Worm (Caenorhabditis elegans): ENCODE results near the gene hda-5.

The hda-5 gene

DNA sequence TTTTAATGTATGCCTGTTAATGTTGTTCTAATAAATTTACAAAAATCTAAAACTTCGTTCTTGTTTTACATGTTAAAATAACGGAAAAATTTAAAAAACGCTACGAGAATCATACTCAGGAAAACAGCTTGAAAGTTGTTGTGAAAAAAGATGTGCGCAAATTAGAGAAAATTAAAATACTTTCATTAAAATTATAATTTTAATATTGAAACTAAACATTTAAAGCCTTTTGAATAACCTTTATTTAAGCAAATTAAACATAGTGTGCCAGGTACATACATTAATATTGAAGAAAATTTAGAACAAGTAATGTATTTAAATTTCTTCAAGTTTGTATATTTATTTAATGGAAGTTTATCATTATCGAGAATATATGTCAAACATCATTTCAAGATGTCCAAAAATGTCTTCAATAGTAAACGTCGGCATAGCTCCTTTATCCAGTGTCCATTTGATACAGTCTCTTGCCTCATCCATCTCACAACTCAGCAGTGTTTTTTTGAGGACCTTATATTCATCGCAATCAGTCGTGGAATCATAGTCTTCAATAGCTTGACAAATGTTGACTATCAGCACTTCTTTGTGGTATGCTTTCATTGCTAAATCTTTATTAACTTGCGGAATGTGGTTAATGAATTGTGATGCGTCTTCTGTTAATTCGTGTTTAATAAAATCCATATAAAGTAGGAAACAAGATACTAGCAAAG is 36.9 kb upstream of the hda-5 start (continued):
- TF ChIP-seq peb-1 (tag; optimal IDR thresholded peaks at IDR 0.05), result no peak
- no peak for TF ChIP-seq ztf-11 (tag; optimal IDR thresholded peaks at IDR 0.05)
- no peak for TF ChIP-seq ZK546.5 (tag; optimal IDR thresholded peaks at IDR 0.05)
- TF ChIP-seq elt-1 (tag; optimal IDR thresholded peaks at IDR 0.05), result no peak
- TF ChIP-seq unc-39 (tag; optimal IDR thresholded peaks at IDR 0.05), result no peak
- TF ChIP-seq nhr-11 (tag; optimal IDR thresholded peaks at IDR 0.05), result no peak
- no peak for TF ChIP-seq nhr-129 (tag; optimal IDR thresholded peaks at IDR 0.05)
- no peak for TF ChIP-seq lin-11 (tag; optimal IDR thresholded peaks at IDR 0.05)
- TF ChIP-seq sma-9 (GFP tag; optimal IDR thresholded peaks at IDR 0.05), result no peak
- TF ChIP-seq sma-9 (tag; optimal IDR thresholded peaks at IDR 0.05), result no peak
- peak; percentile 89 for TF ChIP-seq sem-4 (tag; optimal IDR thresholded peaks at IDR 0.05)

DNA sequence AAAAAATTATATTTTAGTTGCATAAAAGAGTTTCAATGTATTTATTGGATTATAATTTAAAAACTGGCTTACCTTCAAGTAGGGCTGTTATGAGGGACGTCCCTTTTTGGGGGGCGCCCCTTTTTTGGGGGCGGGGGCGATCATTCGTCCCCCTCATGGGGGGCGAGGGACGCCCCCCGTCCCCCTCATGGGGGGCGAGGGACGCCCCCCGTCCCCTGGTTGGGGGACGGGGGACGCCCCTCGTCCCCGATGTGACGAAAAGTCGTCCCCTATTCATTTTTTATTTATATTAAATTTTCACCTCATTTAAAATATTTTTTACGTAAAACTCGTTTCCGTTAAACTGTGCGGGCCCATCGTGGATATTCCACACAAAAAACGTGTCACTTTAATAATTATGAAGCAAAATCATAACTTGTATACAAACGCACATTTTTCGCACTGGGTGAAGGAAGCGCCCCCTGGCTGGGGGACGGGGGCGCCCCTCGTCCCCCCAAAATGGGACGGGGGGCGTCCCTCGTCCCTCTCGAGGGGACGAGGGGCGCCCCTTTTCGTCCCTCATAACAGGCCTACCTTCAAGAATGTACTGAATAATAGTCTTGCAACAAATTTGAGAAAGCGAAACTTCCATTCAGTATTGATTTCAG is 33.2 kb upstream of the hda-5 start:
- no peak for TF ChIP-seq mbf-1 (tag; optimal IDR thresholded peaks at IDR 0.05)
- no peak for TF ChIP-seq ZK546.5 (tag; optimal IDR thresholded peaks at IDR 0.05)
- TF ChIP-seq lsy-2 (tag; optimal IDR thresholded peaks at IDR 0.05), result no peak
- no peak for TF ChIP-seq unc-55 (GFP tag; optimal IDR thresholded peaks at IDR 0.05)
- no peak for TF ChIP-seq nhr-10 (tag; optimal IDR thresholded peaks at IDR 0.05)
- no peak for TF ChIP-seq nhr-129 (tag; optimal IDR thresholded peaks at IDR 0.05)
- no peak for TF ChIP-seq lin-39 (tag; optimal IDR thresholded peaks at IDR 0.05)
- TF ChIP-seq ztf-11 (tag; optimal IDR thresholded peaks at IDR 0.05), result no peak
- no peak for TF ChIP-seq unc-62 (GFP tag; optimal IDR thresholded peaks at IDR 0.05)
- no peak for TF ChIP-seq ztf-1 (GFP tag; conservative IDR thresholded peaks at IDR 0.05)
- no peak for TF ChIP-seq skn-1 (tag; optimal IDR thresholded peaks at IDR 0.05)
- no peak for TF ChIP-seq mdl-1 (tag; optimal IDR thresholded peaks at IDR 0.05)
- no peak for TF ChIP-seq egl-27 (tag; optimal IDR thresholded peaks at IDR 0.05)
- no peak for TF ChIP-seq nhr-25 (tag; optimal IDR thresholded peaks at IDR 0.05)

DNA sequence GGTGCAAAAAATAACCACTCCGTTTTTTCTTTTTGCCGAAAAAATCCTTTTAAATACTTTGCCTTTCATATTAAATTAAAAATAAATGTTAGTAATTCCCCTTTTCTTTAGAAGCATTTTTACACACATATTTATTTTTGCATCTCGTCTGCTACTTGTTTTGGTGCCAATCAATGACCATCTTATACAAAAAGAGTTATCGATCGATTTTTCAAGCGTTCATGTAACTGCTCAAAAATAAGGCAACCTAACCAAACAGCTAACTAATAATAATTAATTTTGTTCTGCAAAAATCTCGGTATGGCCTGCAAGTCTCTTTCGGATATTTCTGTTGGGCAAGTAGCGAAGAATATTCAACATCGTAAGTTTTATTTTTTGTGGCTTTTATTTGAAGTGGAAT is 32.4 kb upstream of the hda-5 start, which contains the start of gene F44E5.2:
Gene F44E5.2, plus strand, starts transcription at position 301 of the 400 bp plus-strand sequence.
- TF ChIP-seq aly-2 (tag; optimal IDR thresholded peaks at IDR 0.05) (no peak), C34F6.9 (tag; optimal IDR thresholded peaks at IDR 0.05) (no peak), Y55F3AM.14 (GFP tag; optimal IDR thresholded peaks at IDR 0.05) (no peak)

DNA sequence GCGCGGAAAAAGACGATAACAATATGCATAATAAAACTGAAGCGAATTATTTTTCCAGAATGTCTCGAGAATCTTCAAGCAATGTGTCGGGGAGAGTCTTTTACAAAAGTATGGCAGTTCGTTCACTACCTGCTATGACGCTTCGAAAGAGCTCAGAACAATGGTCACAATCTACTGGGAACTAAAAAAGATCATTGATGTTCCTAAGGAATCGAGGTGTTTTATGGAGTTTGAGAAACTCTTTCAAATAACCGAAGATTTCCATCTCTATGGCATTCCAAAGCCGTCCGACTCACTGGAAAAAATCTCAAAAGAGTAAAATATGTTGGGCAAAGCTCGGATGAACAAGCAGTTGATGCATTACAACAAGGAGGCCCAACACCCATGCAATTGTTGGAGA is 26.5 kb upstream of the hda-5 start, which contains the start of gene F44E5.15:
Gene F44E5.15, plus strand, starts transcription at position 301 of the 400 bp plus-strand sequence.
- no peak for TF ChIP-seq mab-5 (tag; optimal IDR thresholded peaks at IDR 0.05)
- no peak for TF ChIP-seq ztf-1 (GFP tag; conservative IDR thresholded peaks at IDR 0.05)
- TF ChIP-seq egl-27 (tag; optimal IDR thresholded peaks at IDR 0.05), result no peak
- no peak for TF ChIP-seq nhr-6 (tag; optimal IDR thresholded peaks at IDR 0.05)
- TF ChIP-seq ztf-4 (tag; optimal IDR thresholded peaks at IDR 0.05), result no peak
- no peak for TF ChIP-seq mbf-1 (tag; optimal IDR thresholded peaks at IDR 0.05)
- no peak for TF ChIP-seq lsy-2 (tag; optimal IDR thresholded peaks at IDR 0.05)
- no peak for TF ChIP-seq peb-1 (tag; optimal IDR thresholded peaks at IDR 0.05)
- no peak for TF ChIP-seq ztf-11 (tag; optimal IDR thresholded peaks at IDR 0.05)
- TF ChIP-seq sem-4 (tag; optimal IDR thresholded peaks at IDR 0.05), result no peak

DNA sequence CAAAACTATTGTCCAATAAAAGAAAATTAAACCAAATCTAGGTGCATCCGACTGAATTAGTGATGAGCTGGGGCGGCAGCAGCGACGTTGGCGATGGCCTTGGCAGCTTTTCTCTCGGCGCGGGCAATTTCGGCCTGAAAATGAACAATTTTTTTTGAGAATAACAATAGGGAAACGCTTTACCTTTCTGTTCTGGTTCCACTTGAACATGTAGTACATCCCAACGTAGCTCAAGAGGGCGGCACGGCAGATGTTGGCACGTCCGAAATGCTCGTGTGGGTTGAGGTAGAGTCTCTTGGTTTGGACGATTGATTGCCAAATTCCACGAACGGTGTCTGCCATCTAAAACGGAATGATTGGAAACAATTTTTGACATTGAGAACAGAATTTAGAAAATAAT is 24.6 kb upstream of the hda-5 start, which contains the start of gene F44E5.1:
Gene F44E5.1, minus strand, starts transcription at position 342 of the 400 bp plus-strand sequence.
- TF ChIP-seq nhr-23 (tag; optimal IDR thresholded peaks at IDR 0.05) (no peak), unc-62 (GFP tag; optimal IDR thresholded peaks at IDR 0.05) (no peak), peb-1 (tag; optimal IDR thresholded peaks at IDR 0.05) (no peak), dmd-4 (tag; optimal IDR thresholded peaks at IDR 0.05) (no peak), snpc-4 (tag; optimal IDR thresholded peaks at IDR 0.05) (no peak), nhr-25 (tag; optimal IDR thresholded peaks at IDR 0.05) (no peak), nhr-11 (tag; optimal IDR thresholded peaks at IDR 0.05) (no peak), elt-3 (tag; optimal IDR thresholded peaks at IDR 0.05) (no peak), unc-39 (tag; optimal IDR thresholded peaks at IDR 0.05) (no peak), lin-11 (tag; optimal IDR thresholded peaks at IDR 0.05) (no peak), lin-13 (GFP tag; optimal IDR thresholded peaks at IDR 0.05) (no peak), nhr-129 (tag; optimal IDR thresholded peaks at IDR 0.05) (no peak), sma-3 (GFP tag; optimal IDR thresholded peaks at IDR 0.05) (no peak), alr-1 (tag; optimal IDR thresholded peaks at IDR 0.05) (no peak), blmp-1 (tag; optimal IDR thresholded peaks at IDR 0.05; ENCODE audit: insufficient read depth) (no peak), nhr-12 (tag; optimal IDR thresholded peaks at IDR 0.05) (no peak), unc-55 (GFP tag; optimal IDR thresholded peaks at IDR 0.05) (no peak)

All from whole organism, L2 larva.